Fruit fly (Drosophila melanogaster): ENCODE data around the gene Drsl6.

The Drsl6 gene

DNA sequence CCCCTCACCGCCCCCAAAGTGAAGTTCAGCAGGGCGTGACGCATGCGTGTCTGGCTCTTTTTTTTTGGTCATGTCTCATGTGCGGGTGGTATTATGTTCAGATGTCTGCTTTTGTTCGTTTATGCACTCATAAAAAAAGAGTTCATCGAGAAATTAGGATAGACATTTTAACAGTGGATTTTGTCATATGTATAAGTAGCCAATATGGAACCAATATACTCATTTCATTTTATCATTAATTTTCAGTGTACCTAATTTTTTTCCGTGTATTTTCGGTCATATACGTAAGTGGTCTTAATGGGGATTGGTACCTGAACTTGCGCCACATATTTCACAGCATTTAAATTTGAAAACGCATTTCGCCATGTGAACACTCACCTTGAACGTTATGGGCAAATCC lies 35.9 kb downstream of the Drsl6 start (continued):
- peak; percentile 29 for TF ChIP-seq cwo (GFP tag; optimal IDR thresholded peaks at IDR 0.05)
- no peak for TF ChIP-seq CG7963 (GFP tag; IDR thresholded peaks at IDR 0.05; ENCODE audit: partially characterized antibody)
- TF ChIP-seq aop (GFP tag; IDR thresholded peaks at IDR 0.05), result no peak
- peak; percentile 70; the same call in 1 of the 3 replicates for TF ChIP-seq H15 (GFP tag; IDR thresholded peaks at IDR 0.05)
- TF ChIP-seq ssp (GFP tag; IDR thresholded peaks at IDR 0.05), result peak; percentile 63
- TF ChIP-seq B-H1 (GFP tag; IDR thresholded peaks at IDR 0.05), result peak; percentile 74
- no peak for TF ChIP-seq Usf (GFP tag; optimal IDR thresholded peaks at IDR 0.05)
- TF ChIP-seq CG5953 (GFP tag; IDR thresholded peaks at IDR 0.05), result peak; percentile 45; the same call in 1 of the 2 replicates
- TF ChIP-seq CG2116 (GFP tag; optimal IDR thresholded peaks at IDR 0.05), result no peak
- 0 out of 2 replicates have a peak, but pooled peaks have one; percentile 29 for TF ChIP-seq CG4404 (GFP tag; IDR thresholded peaks at IDR 0.05)
- no peak for TF ChIP-seq mld (GFP tag; IDR thresholded peaks at IDR 0.05; ENCODE audit: partially characterized antibody)
- peak; percentile 20 for TF ChIP-seq gsb-n (tag; optimal IDR thresholded peaks at IDR 0.05)
- TF ChIP-seq CG4328 (GFP tag; optimal IDR thresholded peaks at IDR 0.05), result no peak
- TF ChIP-seq CG9932 (GFP tag; IDR thresholded peaks at IDR 0.05), result no peak; the same call in 1 of the 2 replicates
- peak; percentile 12 for TF ChIP-seq crc (GFP tag; optimal IDR thresholded peaks at IDR 0.05)
- peak; percentile 73 for TF ChIP-seq CG2712 (tag; optimal IDR thresholded peaks at IDR 0.05)
- no peak for TF ChIP-seq zen2 (GFP tag; IDR thresholded peaks at IDR 0.05; ENCODE audit: partially characterized antibody)
- TF ChIP-seq vvl (GFP tag; IDR thresholded peaks at IDR 0.05), result peak; percentile 85
- TF ChIP-seq bigmax (GFP tag; optimal IDR thresholded peaks at IDR 0.05), result no peak
- no peak for TF ChIP-seq cato (GFP tag; optimal IDR thresholded peaks at IDR 0.05; ENCODE audit: borderline replicate concordance)
- TF ChIP-seq pb (GFP tag; optimal IDR thresholded peaks at IDR 0.05), result peak; percentile 8
- peak; percentile 43; the same call in 1 of the 2 replicates for TF ChIP-seq E2f2 (GFP tag; IDR thresholded peaks at IDR 0.05)
- TF ChIP-seq HHEX (GFP tag; optimal IDR thresholded peaks at IDR 0.05), result peak; percentile 58
- peak; percentile 4 for TF ChIP-seq CG17802 (tag; optimal IDR thresholded peaks at IDR 0.05)
- TF ChIP-seq esg (GFP tag; conservative IDR thresholded peaks at IDR 0.05), result peak; percentile 59
- no peak for TF ChIP-seq CG15696 (tag; optimal IDR thresholded peaks at IDR 0.05)
- TF ChIP-seq dm (GFP tag; optimal IDR thresholded peaks at IDR 0.05), result no peak
- TF ChIP-seq CG15479 (GFP tag; optimal IDR thresholded peaks at IDR 0.05), result no peak
- TF ChIP-seq stwl (tag; optimal IDR thresholded peaks at IDR 0.05), result no peak
- no peak for TF ChIP-seq Hand (GFP tag; optimal IDR thresholded peaks at IDR 0.05)
- TF ChIP-seq disco-r (GFP tag; optimal IDR thresholded peaks at IDR 0.05), result peak; percentile 2
- peak; percentile 81 for TF ChIP-seq CG31441 (GFP tag; IDR thresholded peaks at IDR 0.05)
- TF ChIP-seq B-H2 (GFP tag; optimal IDR thresholded peaks at IDR 0.05), result no peak
- peak; percentile 50 for TF ChIP-seq CG2875 (GFP tag; optimal IDR thresholded peaks at IDR 0.05)
- peak; percentile 70 for TF ChIP-seq phol (tag; optimal IDR thresholded peaks at IDR 0.05)
- TF ChIP-seq ab (GFP tag; optimal IDR thresholded peaks at IDR 0.05), result no peak
- TF ChIP-seq CG4617 (GFP tag; optimal IDR thresholded peaks at IDR 0.05; ENCODE audit: borderline replicate concordance), result no peak
- TF ChIP-seq CG9876 (GFP tag; optimal IDR thresholded peaks at IDR 0.05), result no peak
- TF ChIP-seq CG6654 (GFP tag; optimal IDR thresholded peaks at IDR 0.05), result no peak
- peak; percentile 84 for TF ChIP-seq CG17359 (tag; optimal IDR thresholded peaks at IDR 0.05)
- TF ChIP-seq tin (GFP tag; optimal IDR thresholded peaks at IDR 0.05), result peak; percentile 68
- TF ChIP-seq kay (GFP tag; optimal IDR thresholded peaks at IDR 0.05), result peak; percentile 63
- no peak for TF ChIP-seq CG31388 (GFP tag; optimal IDR thresholded peaks at IDR 0.05)
- peak; percentile 77 for TF ChIP-seq CG17328 (GFP tag; IDR thresholded peaks at IDR 0.05)
- peak; percentile 40 for TF ChIP-seq CG16863 (GFP tag; optimal IDR thresholded peaks at IDR 0.05)
- TF ChIP-seq CG43689 (GFP tag; IDR thresholded peaks at IDR 0.05), result no peak
- TF ChIP-seq CG1024 (GFP tag; IDR thresholded peaks at IDR 0.05), result peak; percentile 65
- TF ChIP-seq Nf-YB (GFP tag; optimal IDR thresholded peaks at IDR 0.05), result no peak
- TF ChIP-seq CG6254 (GFP tag; optimal IDR thresholded peaks at IDR 0.05), result peak; percentile 49
- no peak for TF ChIP-seq pita (GFP tag; optimal IDR thresholded peaks at IDR 0.05)
- no peak for TF ChIP-seq NC2β (GFP tag; optimal IDR thresholded peaks at IDR 0.05)

Data from whole organism, embryonic.